Worm (Caenorhabditis elegans): Measurements from ENCODE around the gene Y41C4A.22.

Y41C4A.22 gene

ce11 chrIII:11694975-11695374 lies at the start of gene Y41C4A.22:
Y41C4A.22 (plus strand) TSS chrIII:11695275.
- no peak for TF ChIP-seq fos-1 (tag; optimal IDR thresholded peaks at IDR 0.05)
- TF ChIP-seq unc-39 (tag; optimal IDR thresholded peaks at IDR 0.05): no peak
- TF ChIP-seq nhr-67 (tag; optimal IDR thresholded peaks at IDR 0.05): no peak
- TF ChIP-seq hmg-11 (tag; optimal IDR thresholded peaks at IDR 0.05): no peak
- TF ChIP-seq fkh-2 (tag; optimal IDR thresholded peaks at IDR 0.05): no peak
- TF ChIP-seq jun-1 (tag; optimal IDR thresholded peaks at IDR 0.05): no peak
- no peak for TF ChIP-seq ztf-4 (tag; optimal IDR thresholded peaks at IDR 0.05)
- TF ChIP-seq ceh-9 (tag; optimal IDR thresholded peaks at IDR 0.05): no peak
- no peak for TF ChIP-seq ceh-16 (tag; optimal IDR thresholded peaks at IDR 0.05)
- TF ChIP-seq nhr-77 (tag; optimal IDR thresholded peaks at IDR 0.05): no peak
- no peak for TF ChIP-seq R02D3.7 (tag; optimal IDR thresholded peaks at IDR 0.05)
- TF ChIP-seq nhr-28 (tag; optimal IDR thresholded peaks at IDR 0.05): no peak
- TF ChIP-seq egl-27 (tag; optimal IDR thresholded peaks at IDR 0.05): no peak
- no peak for TF ChIP-seq nfya-1 (tag; optimal IDR thresholded peaks at IDR 0.05; ENCODE audit: insufficient read depth)
- TF ChIP-seq mml-1 (tag; optimal IDR thresholded peaks at IDR 0.05): no peak
- TF ChIP-seq skn-1 (tag; optimal IDR thresholded peaks at IDR 0.05): no peak
- no peak for TF ChIP-seq eor-1 (tag; optimal IDR thresholded peaks at IDR 0.05)
- no peak for TF ChIP-seq lsy-12 (tag; optimal IDR thresholded peaks at IDR 0.05)
- TF ChIP-seq elt-2 (tag; optimal IDR thresholded peaks at IDR 0.05): no peak

- TF ChIP-seq nhr-11 (tag; optimal IDR thresholded peaks at IDR 0.05) (no peak), egl-5 (tag; optimal IDR thresholded peaks at IDR 0.05) (no peak), nhr-237 (tag; optimal IDR thresholded peaks at IDR 0.05) (no peak), zag-1 (tag; optimal IDR thresholded peaks at IDR 0.05) (no peak), fos-1 (tag; optimal IDR thresholded peaks at IDR 0.05) (no peak), elt-3 (tag; optimal IDR thresholded peaks at IDR 0.05) (no peak), nhr-76 (tag; optimal IDR thresholded peaks at IDR 0.05) (no peak), nhr-23 (tag; optimal IDR thresholded peaks at IDR 0.05) (no peak), unc-39 (tag; optimal IDR thresholded peaks at IDR 0.05) (no peak), mdl-1 (tag; optimal IDR thresholded peaks at IDR 0.05) (no peak), aly-2 (tag; optimal IDR thresholded peaks at IDR 0.05) (no peak), ztf-11 (tag; optimal IDR thresholded peaks at IDR 0.05) (no peak), nhr-77 (tag; optimal IDR thresholded peaks at IDR 0.05) (no peak), daf-12 (tag; optimal IDR thresholded peaks at IDR 0.05) (no peak)
Observed at ce11 chrIII:11650152-11650551, 44.9 kb upstream of the Y41C4A.22 start, which contains the start of gene faah-6. faah-6 (plus strand) TSS chrIII:11650452.

ce11 chrIII:11651430-11651829 lies 43.6 kb upstream of the Y41C4A.22 start:
- TF ChIP-seq pha-4 (tag; optimal IDR thresholded peaks at IDR 0.05): no peak
- TF ChIP-seq egl-5 (tag; optimal IDR thresholded peaks at IDR 0.05): no peak
- no peak for TF ChIP-seq ceh-9 (tag; optimal IDR thresholded peaks at IDR 0.05)
- TF ChIP-seq nhr-23 (tag; optimal IDR thresholded peaks at IDR 0.05): no peak
- no peak for TF ChIP-seq tbx-2 (tag; optimal IDR thresholded peaks at IDR 0.05)
- TF ChIP-seq jun-1 (tag; optimal IDR thresholded peaks at IDR 0.05): no peak
- no peak for TF ChIP-seq eor-1 (tag; optimal IDR thresholded peaks at IDR 0.05)
- TF ChIP-seq ama-1 (optimal IDR thresholded peaks at IDR 0.05): no peak
- no peak for TF ChIP-seq nhr-25 (tag; optimal IDR thresholded peaks at IDR 0.05)

- TF ChIP-seq nfya-1 (tag; optimal IDR thresholded peaks at IDR 0.05; ENCODE audit: insufficient read depth): peak; percentile 54
- no peak for TF ChIP-seq fkh-2 (tag; optimal IDR thresholded peaks at IDR 0.05)
- no peak for TF ChIP-seq eor-1 (tag; optimal IDR thresholded peaks at IDR 0.05)
Observed at ce11 chrIII:11656389-11656788, 38.7 kb upstream of the Y41C4A.22 start.

- TF ChIP-seq hmg-11 (tag; optimal IDR thresholded peaks at IDR 0.05) (peak; percentile 73), lin-39 (tag; optimal IDR thresholded peaks at IDR 0.05) (peak; percentile 39), elt-1 (tag; optimal IDR thresholded peaks at IDR 0.05) (no peak), mdl-1 (tag; optimal IDR thresholded peaks at IDR 0.05) (peak; percentile 68), jun-1 (tag; optimal IDR thresholded peaks at IDR 0.05) (peak; percentile 2), ama-1 (optimal IDR thresholded peaks at IDR 0.05) (peak; percentile 11), nhr-43 (tag; optimal IDR thresholded peaks at IDR 0.05; ENCODE audit: poor library complexity, severe bottlenecking) (peak; percentile 66), ceh-28 (tag; optimal IDR thresholded peaks at IDR 0.05) (peak; percentile 30), ZK546.5 (tag; optimal IDR thresholded peaks at IDR 0.05) (no peak), eor-1 (tag; optimal IDR thresholded peaks at IDR 0.05) (no peak), unc-39 (tag; optimal IDR thresholded peaks at IDR 0.05) (no peak), nhr-237 (tag; optimal IDR thresholded peaks at IDR 0.05) (no peak), egl-5 (tag; optimal IDR thresholded peaks at IDR 0.05) (peak; percentile 81), elt-2 (tag; optimal IDR thresholded peaks at IDR 0.05) (peak; percentile 55), elt-3 (tag; optimal IDR thresholded peaks at IDR 0.05) (no peak), egl-27 (tag; optimal IDR thresholded peaks at IDR 0.05) (no peak), skn-1 (tag; optimal IDR thresholded peaks at IDR 0.05) (peak; percentile 64), pqm-1 (tag; optimal IDR thresholded peaks at IDR 0.05) (no peak), nhr-25 (tag; optimal IDR thresholded peaks at IDR 0.05) (peak; percentile 60), nfya-1 (tag; optimal IDR thresholded peaks at IDR 0.05; ENCODE audit: insufficient read depth) (peak; percentile 85), nhr-23 (tag; optimal IDR thresholded peaks at IDR 0.05) (peak; percentile 65), nhr-67 (tag; optimal IDR thresholded peaks at IDR 0.05) (no peak), fkh-10 (GFP tag; optimal IDR thresholded peaks at IDR 0.05) (peak; percentile 42), ceh-82 (tag; optimal IDR thresholded peaks at IDR 0.05) (peak; percentile 44), zag-1 (tag; optimal IDR thresholded peaks at IDR 0.05) (no peak), lsy-12 (tag; optimal IDR thresholded peaks at IDR 0.05) (peak; percentile 44)
Observed at ce11 chrIII:11657185-11657817, 37.8 kb upstream of the Y41C4A.22 start, which contains the start of gene crh-1. crh-1 (plus strand) TSS chrIII:11657767.

All from whole organism, L3 larva.